Fruit fly (Drosophila melanogaster): ENCODE results near the gene CG33932.

- TF ChIP-seq CG7368 (GFP tag; optimal IDR thresholded peaks at IDR 0.05): no peak
- no peak for TF ChIP-seq ss (GFP tag; optimal IDR thresholded peaks at IDR 0.05)
- TF ChIP-seq CG34406 (GFP tag; optimal IDR thresholded peaks at IDR 0.05): no peak
- TF ChIP-seq CG6854 (GFP tag; optimal IDR thresholded peaks at IDR 0.05): no peak
- no peak for TF ChIP-seq CG32006 (GFP tag; optimal IDR thresholded peaks at IDR 0.05)
Observed at dm6 chrX:19753710-19754109, 9.5 kb downstream of the CG33932 start.

All from whole organism, prepupa.